Worm (Caenorhabditis elegans) whole organism, L4 larva: Measurements from ENCODE around the gene sdz-26.

Experiments
- arid-1 ChIP-seq: fragments of 200-800 bp; sonication (Bioruptor generic); conservative IDR thresholded peaks from 2 replicates; pipeline ENCODE4 v1.3.6; 2022; ENCODE audit warnings: missing genetic modification reagents, missing genetic modification characterization, missing compliant biosample characterization
- zip-2 ChIP-seq: fragments of 150-350 bp; optimal IDR thresholded peaks from 2 replicates; lab custom pipeline; 2014; ENCODE audit warnings: missing biosample characterization, missing genetic modification characterization

DNA sequence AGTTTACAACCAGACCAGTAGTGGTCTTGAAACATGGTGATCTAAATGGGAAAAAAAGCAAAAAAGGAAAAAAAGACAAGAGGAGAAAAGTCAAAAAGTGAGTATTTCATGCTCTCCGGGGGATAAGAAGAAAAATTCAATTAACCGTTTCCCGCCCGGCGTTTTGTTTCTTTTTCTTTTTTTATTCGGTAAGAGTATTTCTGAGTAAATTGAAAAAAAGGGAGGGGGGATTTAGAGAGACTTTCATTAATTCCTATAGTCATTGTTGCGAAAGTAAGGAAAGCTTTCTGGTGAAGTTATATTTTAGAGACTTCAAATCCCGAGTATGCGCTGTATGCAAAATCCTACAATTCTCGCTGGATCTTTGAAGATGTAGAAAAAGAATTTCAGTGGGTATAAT lies 46.2 kb downstream of the sdz-26 start:
- TF ChIP-seq zip-2 (tag; lab: Kevin White, UChicago) (no peak), arid-1 (no peak)
